Worm (Caenorhabditis elegans): ENCODE measurements around the gene tmbi-4.

DNA sequence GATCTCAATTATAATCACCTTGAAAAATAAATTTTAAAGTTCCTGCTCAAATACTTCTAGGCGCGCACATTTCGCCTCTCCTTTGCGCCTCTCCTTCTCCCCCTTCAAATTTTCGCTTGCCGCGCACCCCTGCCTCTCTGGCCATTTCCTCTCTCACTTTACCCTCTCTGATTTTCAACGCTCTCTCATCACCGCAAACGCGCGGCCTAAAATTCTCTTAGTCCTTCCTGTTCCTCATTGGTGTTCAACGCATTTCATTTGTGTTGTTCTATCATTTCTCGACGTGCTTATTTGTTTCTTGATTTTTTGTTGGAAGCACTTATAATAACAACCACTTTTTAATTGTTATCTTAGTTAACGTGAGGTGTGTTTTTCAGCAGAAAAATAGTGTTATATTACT, 36.7 kb upstream of the tmbi-4 start, which contains the start of gene C25A11.2:
- TF ChIP-seq set-16 (GFP tag; IDR thresholded peaks at IDR 0.05): peak; percentile 53
- TF ChIP-seq fkh-10 (GFP tag; optimal IDR thresholded peaks at IDR 0.05): peak; percentile 64
- no peak for TF ChIP-seq nhr-11 (tag; optimal IDR thresholded peaks at IDR 0.05)
- TF ChIP-seq T26A8.4 (GFP tag; IDR thresholded peaks at IDR 0.05): no peak
- no peak for TF ChIP-seq zip-11 (GFP tag; IDR thresholded peaks at IDR 0.05)
- TF ChIP-seq mxl-3 (GFP tag; optimal IDR thresholded peaks at IDR 0.05): peak; percentile 23
- no peak for TF ChIP-seq daf-12 (tag; optimal IDR thresholded peaks at IDR 0.05)
- peak; percentile 14; the same call in 1 of the 2 replicates for TF ChIP-seq dmd-6 (GFP tag; IDR thresholded peaks at IDR 0.05)
- 0 out of 2 replicates have a peak, but pooled peaks have one; percentile 13 for TF ChIP-seq pha-4 (GFP tag; IDR thresholded peaks at IDR 0.05)
- TF ChIP-seq pha-4 (tag; optimal IDR thresholded peaks at IDR 0.05): no peak
- TF ChIP-seq mxl-2 (GFP tag; conservative IDR thresholded peaks at IDR 0.05): no peak
- TF ChIP-seq egl-27 (tag; optimal IDR thresholded peaks at IDR 0.05): no peak

Measured in whole organism, L4 larva.